Worm (Caenorhabditis elegans): ENCODE measurements around the gene Y116A8B.1.

DNA sequence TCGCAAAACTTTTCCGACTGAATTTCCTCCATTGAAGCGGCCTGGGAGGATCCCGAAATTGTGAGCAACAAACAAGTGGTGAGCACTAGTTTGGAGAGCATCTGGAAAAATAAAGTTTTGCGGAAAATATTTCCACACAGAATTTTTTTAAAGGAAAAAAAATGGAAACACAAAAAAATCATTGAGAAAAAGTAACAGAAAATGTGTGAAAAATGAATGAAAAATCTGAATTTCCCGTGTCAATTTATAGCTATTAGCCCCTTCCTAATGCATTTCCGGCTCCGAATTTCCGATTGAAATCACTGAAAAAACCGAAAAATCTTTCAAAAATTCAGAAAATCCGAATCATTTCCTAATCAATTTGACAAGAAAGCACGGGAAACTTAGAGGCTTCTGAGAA lies 24.4 kb upstream of the Y116A8B.1 start, which contains the start of gene flp-17:
- TF ChIP-seq unc-39 (tag; optimal IDR thresholded peaks at IDR 0.05) (no peak), sem-2 (GFP tag; optimal IDR thresholded peaks at IDR 0.05) (no peak), tbx-8 (GFP tag; optimal IDR thresholded peaks at IDR 0.05) (no peak), mep-1 (tag; optimal IDR thresholded peaks at IDR 0.05) (no peak), flh-1 (GFP tag; optimal IDR thresholded peaks at IDR 0.05) (no peak), nhr-76 (tag; optimal IDR thresholded peaks at IDR 0.05) (no peak), nhr-12 (tag; optimal IDR thresholded peaks at IDR 0.05) (no peak), elt-3 (tag; optimal IDR thresholded peaks at IDR 0.05) (no peak), hlh-1 (tag; optimal IDR thresholded peaks at IDR 0.05) (no peak), ztf-11 (tag; optimal IDR thresholded peaks at IDR 0.05) (no peak), nhr-237 (tag; optimal IDR thresholded peaks at IDR 0.05) (no peak), lin-32 (GFP tag; optimal IDR thresholded peaks at IDR 0.05) (no peak), ceh-39 (tag; optimal IDR thresholded peaks at IDR 0.05) (no peak), lin-13 (tag; optimal IDR thresholded peaks at IDR 0.05) (no peak)
